Worm (Caenorhabditis elegans) whole organism, young adult: Measurements from ENCODE around the gene fbxa-99.

Experiments used
- C06A6.2 ChIP-seq: fragments of 200-800 bp; sonication (Bioruptor generic); conservative IDR thresholded peaks from 2 replicates; pipeline ENCODE4 v1.3.6; 2022; ENCODE audit warnings: missing genetic modification characterization, missing compliant biosample characterization
- F55B11.4 ChIP-seq: sonication (generic microtip); optimal IDR thresholded peaks from 2 replicates; lab custom pipeline; 2016; ENCODE audit warnings: missing compliant biosample characterization, missing genetic modification characterization, borderline replicate concordance; ENCODE audit not compliant: insufficient read depth
- die-1 ChIP-seq: sonication (generic microtip); optimal IDR thresholded peaks from 2 replicates; lab custom pipeline; 2016; ENCODE audit warnings: missing genotype, mild to moderate bottlenecking, missing genetic modification characterization, missing compliant biosample characterization
- ekl-4 ChIP-seq: fragments of 200-800 bp; sonication (Bioruptor generic); IDR thresholded peaks from 2 replicates; pipeline ENCODE4 v1.3.6; 2022; ENCODE audit warnings: missing genetic modification reagents, missing genetic modification characterization, missing compliant biosample characterization
- hmg-1.2 ChIP-seq: fragments of 200-800 bp; sonication (Bioruptor generic); IDR thresholded peaks from 2 replicates; pipeline ENCODE4 v1.3.6; 2022; ENCODE audit warnings: missing genetic modification reagents, missing genetic modification characterization, missing compliant biosample characterization
- lin-35 ChIP-seq, 3 experiments: fragments of 150-350 bp in 2 of 3; sonication (generic microtip) in 1 of 3; optimal IDR thresholded peaks; 2 replicates each; lab custom pipeline; 2014 to 2018; ENCODE audit warnings: missing biosample characterization in 3 of 3, missing genetic modification characterization in 3 of 3, missing genetic modification reagents in 3 of 3
- lin-54 ChIP-seq: fragments of 200-800 bp; sonication (Bioruptor generic); optimal IDR thresholded peaks from 2 replicates; lab custom pipeline; 2018; ENCODE audit warnings: mild to moderate bottlenecking, missing genetic modification characterization, missing compliant biosample characterization
- lir-1 ChIP-seq: fragments of 200-800 bp; sonication (Bioruptor generic); conservative IDR thresholded peaks from 2 replicates; pipeline ENCODE4 v1.3.6; 2022; ENCODE audit warnings: missing genetic modification reagents, missing genetic modification characterization, missing compliant biosample characterization
- nfya-1 ChIP-seq: sonication (generic microtip); optimal IDR thresholded peaks from 2 replicates; lab custom pipeline; 2017; ENCODE audit warnings: antibody characterized with exemption, missing compliant biosample characterization, missing genetic modification characterization, borderline replicate concordance; ENCODE audit not compliant: insufficient read depth
- nfyb-1 ChIP-seq: fragments of 200-800 bp; sonication (Bioruptor generic); IDR thresholded peaks from 2 replicates; pipeline ENCODE4 v1.3.6; 2022; ENCODE audit warnings: missing genetic modification reagents, missing genetic modification characterization, missing compliant biosample characterization
- nhr-90 ChIP-seq: sonication (generic microtip); optimal IDR thresholded peaks from 2 replicates; lab custom pipeline; 2016; ENCODE audit warnings: missing genotype, mild to moderate bottlenecking, missing genetic modification characterization, missing compliant biosample characterization
- rcor-1 ChIP-seq: fragments of 200-800 bp; sonication (Bioruptor generic); IDR thresholded peaks from 2 replicates; pipeline ENCODE4 v1.3.6; 2022; ENCODE audit warnings: missing genetic modification reagents, missing genetic modification characterization, missing compliant biosample characterization
- sea-2 ChIP-seq: fragments of 200-800 bp; sonication (Bioruptor generic); IDR thresholded peaks from 2 replicates; pipeline ENCODE4 v1.3.6; 2022; ENCODE audit warnings: missing genetic modification characterization, missing compliant biosample characterization

ce11 chrV:15940254-15940653, 42.4 kb downstream of the fbxa-99 start, which contains the start of gene srw-55:
- no peak for TF ChIP-seq hmg-1.2 (GFP tag; lab: Robert Waterston, UW)
- TF ChIP-seq lir-1, result no peak
- TF ChIP-seq nfya-1, result no peak
- TF ChIP-seq sea-2, result no peak
- TF ChIP-seq C06A6.2 (GFP tag; lab: Robert Waterston, UW), result no peak
- TF ChIP-seq nfyb-1 (GFP tag; lab: Robert Waterston, UW), result no peak
- no peak for TF ChIP-seq lin-54 (GFP tag; lab: Kevin White, UChicago)
- no peak for TF ChIP-seq die-1 (tag; lab: Kevin White, UChicago)
- TF ChIP-seq lin-35 (GFP tag; optimal IDR thresholded peaks at IDR 0.05; lab: Kevin White, UChicago), result no peak
- TF ChIP-seq nhr-90, result no peak
- TF ChIP-seq ekl-4 (GFP tag; lab: Robert Waterston, UW), result no peak
- TF ChIP-seq F55B11.4, result no peak
- TF ChIP-seq rcor-1 (GFP tag; lab: Robert Waterston, UW), result no peak
